Worm (Caenorhabditis elegans) whole organism, L4/young adult: ENCODE data around the gene W06A7.4.

Experiments used
- W03F9.2 ChIP-seq: fragments of 150-350 bp; optimal IDR thresholded peaks from 2 replicates; lab custom pipeline; 2014; ENCODE audit warnings: missing biosample characterization, missing genetic modification characterization
- dao-5 ChIP-seq: sonication (generic microtip); optimal IDR thresholded peaks from 2 replicates; lab custom pipeline; 2016; ENCODE audit warnings: missing genotype, missing genetic modification characterization, moderate library complexity, missing compliant biosample characterization
- him-1 ChIP-seq: sonication (generic microtip); optimal IDR thresholded peaks from 2 replicates; lab custom pipeline; 2016; ENCODE audit warnings: missing genotype, missing genetic modification reagents, missing genetic modification characterization, missing compliant biosample characterization

DNA sequence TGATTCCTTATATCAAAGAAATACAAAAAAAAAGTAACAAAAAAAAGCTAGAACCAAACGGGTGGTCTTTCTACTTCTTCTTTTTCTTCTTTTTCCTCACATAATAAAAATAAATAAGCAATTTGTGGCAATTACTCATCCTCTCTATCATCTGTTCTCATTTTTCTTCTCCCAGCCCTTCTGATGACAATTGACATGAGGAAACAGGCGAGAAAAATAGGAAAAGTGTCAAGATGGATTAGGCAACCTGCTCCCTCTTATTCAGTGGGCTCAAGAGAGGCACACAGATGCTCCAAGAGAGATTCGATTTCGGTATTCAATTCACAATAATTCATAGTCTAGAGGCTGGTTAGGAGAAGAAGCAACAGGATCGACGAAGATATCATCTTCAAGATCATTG is 33.4 kb upstream of the W06A7.4 start:
- TF ChIP-seq him-1 (tag; lab: Kevin White, UChicago) (no peak), dao-5 (tag; lab: Kevin White, UChicago) (no peak), W03F9.2 (tag; lab: Kevin White, UChicago) (no peak)
